Worm (Caenorhabditis elegans) whole organism, midembryonic: Measurements from ENCODE around the gene sun-1.

Experiments
- ztf-23 ChIP-seq: fragments of 200-800 bp; sonication (Bioruptor generic); IDR thresholded peaks from 2 replicates; pipeline ENCODE4 v1.3.6; 2022; ENCODE audit warnings: missing genetic modification reagents, missing genetic modification characterization, missing compliant biosample characterization
- ztf-29 ChIP-seq: fragments of 200-800 bp; sonication (Bioruptor generic); IDR thresholded peaks from 2 replicates; pipeline ENCODE4 v1.3.6; 2022; ENCODE audit warnings: missing genetic modification reagents, missing genetic modification characterization, missing compliant biosample characterization

ce11 chrV:13185384-13185783 is 8.0 kb downstream of the sun-1 start, which contains the start of gene sri-6:
- TF ChIP-seq ztf-29 (GFP tag; lab: Robert Waterston, UW) = no peak
- no peak for TF ChIP-seq ztf-23
